Fruit fly (Drosophila melanogaster): ENCODE results near the gene Cyp6d5.

The Cyp6d5 gene

DNA sequence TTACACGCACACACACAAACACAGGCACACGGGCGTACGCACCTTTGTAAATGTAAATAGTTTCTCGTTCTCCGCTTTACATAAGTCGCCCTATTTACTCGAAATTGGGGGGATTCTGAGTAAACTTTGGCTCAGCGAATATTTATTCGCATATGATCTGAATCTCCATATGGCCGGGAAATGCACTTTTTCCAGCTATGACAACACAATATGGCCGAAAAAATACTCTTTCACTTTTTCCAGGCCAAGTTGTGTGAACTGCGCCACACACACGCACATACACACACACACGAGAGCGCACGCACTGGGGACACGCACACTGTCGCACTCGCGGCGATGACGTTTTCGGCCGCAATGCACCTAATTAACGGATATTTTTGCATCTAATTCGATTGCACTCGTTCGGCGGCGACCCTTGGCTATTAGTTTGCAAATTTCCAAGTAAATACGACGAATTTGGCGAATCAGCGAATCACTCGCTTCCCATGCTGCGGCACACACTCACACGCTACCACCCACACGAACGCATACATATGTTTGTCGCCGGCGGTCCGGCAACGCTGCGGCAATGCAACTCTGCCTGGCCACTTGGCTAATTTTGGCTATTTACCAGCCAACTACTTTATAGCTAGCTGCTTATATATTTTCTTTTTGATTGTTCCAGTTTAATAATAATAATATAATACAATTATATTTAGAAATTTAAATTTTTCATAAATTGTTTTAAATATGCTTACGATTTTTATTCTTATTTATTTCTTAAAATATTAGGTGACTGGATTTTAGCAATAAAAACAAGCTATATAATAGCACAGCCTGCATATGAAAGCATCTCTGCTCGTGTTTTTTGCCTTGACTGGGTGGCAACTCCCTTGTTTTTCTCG lies 2.7 kb downstream of the Cyp6d5 start, which contains the start of the genes rdx and CG3061 (continued):
- TF ChIP-seq CG17829 (tag; optimal IDR thresholded peaks at IDR 0.05) (peak; percentile 74), CTCF (GFP tag; optimal IDR thresholded peaks at IDR 0.05) (no peak), ken (GFP tag; IDR thresholded peaks at IDR 0.05) (0 out of 3 replicates have a peak, but pooled peaks have one; percentile 0), Lpt (GFP tag; optimal IDR thresholded peaks at IDR 0.05) (no peak), pum (GFP tag; optimal IDR thresholded peaks at IDR 0.05) (no peak), BtbVII (GFP tag; optimal IDR thresholded peaks at IDR 0.05) (no peak), lola (GFP tag; optimal IDR thresholded peaks at IDR 0.05) (peak in 1 of 3 experiments; percentile 73), CG15696 (tag; optimal IDR thresholded peaks at IDR 0.05) (peak; percentile 79), CG8290 (GFP tag; optimal IDR thresholded peaks at IDR 0.05) (no peak), CG8290 (tag; optimal IDR thresholded peaks at IDR 0.05) (peak in 1 of 2 experiments; percentile 22), CG3995 (GFP tag; optimal IDR thresholded peaks at IDR 0.05) (no peak), onecut (GFP tag; IDR thresholded peaks at IDR 0.05) (no peak), CG32532 (GFP tag; IDR thresholded peaks at IDR 0.05) (no peak; the same call in none of the 2 replicates), CG4820 (GFP tag; optimal IDR thresholded peaks at IDR 0.05) (peak; percentile 26), Kr (GFP tag; optimal IDR thresholded peaks at IDR 0.05) (no peak), CG12659 (GFP tag; optimal IDR thresholded peaks at IDR 0.05) (peak; percentile 82), oc (tag; optimal IDR thresholded peaks at IDR 0.05) (peak; percentile 1), crc (GFP tag; optimal IDR thresholded peaks at IDR 0.05) (no peak), Oaz (GFP tag; IDR thresholded peaks at IDR 0.05) (no peak), stwl (tag; optimal IDR thresholded peaks at IDR 0.05) (peak; percentile 41), btn (GFP tag; optimal IDR thresholded peaks at IDR 0.05) (no peak), usp (GFP tag; optimal IDR thresholded peaks at IDR 0.05) (no peak), Nf-YB (GFP tag; optimal IDR thresholded peaks at IDR 0.05) (peak; percentile 10), ewg (GFP tag; optimal IDR thresholded peaks at IDR 0.05) (peak; percentile 50), dysf (GFP tag; IDR thresholded peaks at IDR 0.05) (peak; percentile 62; the same call in 2 of the 3 replicates), pb (GFP tag; optimal IDR thresholded peaks at IDR 0.05) (no peak), Rx (GFP tag; IDR thresholded peaks at IDR 0.05) (no peak), slou (GFP tag; optimal IDR thresholded peaks at IDR 0.05) (peak; percentile 38), NC2β (GFP tag; optimal IDR thresholded peaks at IDR 0.05) (no peak), Atf6 (GFP tag; IDR thresholded peaks at IDR 0.05) (no peak), fru (optimal IDR thresholded peaks at IDR 0.05) (no peak), slbo (GFP tag; IDR thresholded peaks at IDR 0.05) (peak; percentile 75), CG2875 (GFP tag; optimal IDR thresholded peaks at IDR 0.05) (no peak), Mes4 (GFP tag; optimal IDR thresholded peaks at IDR 0.05) (no peak), CG31441 (GFP tag; IDR thresholded peaks at IDR 0.05) (peak; percentile 74), pita (GFP tag; optimal IDR thresholded peaks at IDR 0.05) (no peak), CG12104 (GFP tag; optimal IDR thresholded peaks at IDR 0.05) (peak; percentile 53), nom (GFP tag; optimal IDR thresholded peaks at IDR 0.05) (no peak), croc (GFP tag; conservative IDR thresholded peaks at IDR 0.05) (peak; percentile 40; the same call in 1 of the 3 replicates), Spps (tag; optimal IDR thresholded peaks at IDR 0.05) (no peak), Ssrp (tag; optimal IDR thresholded peaks at IDR 0.05) (peak; percentile 74), CG2129 (GFP tag; IDR thresholded peaks at IDR 0.05; ENCODE audit: partially characterized antibody) (no peak), CG12219 (GFP tag; optimal IDR thresholded peaks at IDR 0.05) (no peak), CG7839 (tag; optimal IDR thresholded peaks at IDR 0.05) (peak; percentile 74), da (GFP tag; optimal IDR thresholded peaks at IDR 0.05) (no peak), yki (optimal IDR thresholded peaks at IDR 0.05) (no peak), hbn (GFP tag; IDR thresholded peaks at IDR 0.05; ENCODE audit: partially characterized antibody) (no peak), Stat92E (GFP tag; optimal IDR thresholded peaks at IDR 0.05) (peak in 1 of 3 experiments; percentile 11), MESR4 (GFP tag; optimal IDR thresholded peaks at IDR 0.05) (peak; percentile 93), CG4328 (GFP tag; optimal IDR thresholded peaks at IDR 0.05) (peak; percentile 51)

Data from whole organism, embryonic.